Fruit fly (Drosophila melanogaster): Measurements from ENCODE around the gene Lk.

The Lk gene

dm6 chr3L:14536042-14536684 is 24.4 kb downstream of the Lk start, which contains the start of the genes bbg and CG43246 (continued):
- TF ChIP-seq chif (GFP tag; optimal IDR thresholded peaks at IDR 0.05), result no peak
- no peak for TF ChIP-seq CG3065 (GFP tag; optimal IDR thresholded peaks at IDR 0.05)
- TF ChIP-seq CG12769 (tag; optimal IDR thresholded peaks at IDR 0.05), result peak; percentile 50
- TF ChIP-seq lab (GFP tag; optimal IDR thresholded peaks at IDR 0.05), result peak; percentile 11
- TF ChIP-seq CG14860 (GFP tag; IDR thresholded peaks at IDR 0.05; ENCODE audit: partially characterized antibody), result no peak
- TF ChIP-seq kni (GFP tag; optimal IDR thresholded peaks at IDR 0.05), result peak; percentile 19
- TF ChIP-seq CG34376 (GFP tag; optimal IDR thresholded peaks at IDR 0.05), result peak; percentile 7
- TF ChIP-seq sr (GFP tag; IDR thresholded peaks at IDR 0.05), result no peak
- no peak for TF ChIP-seq wdn (GFP tag; IDR thresholded peaks at IDR 0.05)
- TF ChIP-seq chn (GFP tag; optimal IDR thresholded peaks at IDR 0.05), result no peak
- TF ChIP-seq Sox100B (GFP tag; optimal IDR thresholded peaks at IDR 0.05), result no peak
- no peak for TF ChIP-seq Usf (GFP tag; optimal IDR thresholded peaks at IDR 0.05)
- no peak for TF ChIP-seq eve (GFP tag; optimal IDR thresholded peaks at IDR 0.05)
- TF ChIP-seq mld (GFP tag; IDR thresholded peaks at IDR 0.05; ENCODE audit: partially characterized antibody), result no peak
- TF ChIP-seq H15 (GFP tag; IDR thresholded peaks at IDR 0.05), result no peak
- no peak for TF ChIP-seq pros (GFP tag; optimal IDR thresholded peaks at IDR 0.05)
- no peak for TF ChIP-seq CG14050 (GFP tag; IDR thresholded peaks at IDR 0.05)
- peak; percentile 16 for TF ChIP-seq CG15514 (GFP tag; optimal IDR thresholded peaks at IDR 0.05)
- TF ChIP-seq CG4707 (GFP tag; optimal IDR thresholded peaks at IDR 0.05), result no peak
- no peak for TF ChIP-seq CG1647 (GFP tag; optimal IDR thresholded peaks at IDR 0.05)
- TF ChIP-seq D19A (tag; optimal IDR thresholded peaks at IDR 0.05), result no peak
- peak; percentile 57 for TF ChIP-seq Med (GFP tag)
- no peak for TF ChIP-seq Chrac-16 (GFP tag; optimal IDR thresholded peaks at IDR 0.05)
- no peak for TF ChIP-seq CG9437 (GFP tag; optimal IDR thresholded peaks at IDR 0.05)
- TF ChIP-seq ato (GFP tag; IDR thresholded peaks at IDR 0.05; ENCODE audit: partially characterized antibody), result peak; percentile 40; the same call in 1 of the 2 replicates
- no peak for TF ChIP-seq Xrp1 (GFP tag; IDR thresholded peaks at IDR 0.05)
- no peak for TF ChIP-seq vnd (GFP tag; IDR thresholded peaks at IDR 0.05; ENCODE audit: partially characterized antibody)
- TF ChIP-seq CG7963 (GFP tag; IDR thresholded peaks at IDR 0.05; ENCODE audit: partially characterized antibody), result peak; percentile 35; the same call in 1 of the 3 replicates
- no peak for TF ChIP-seq hkb (optimal IDR thresholded peaks at IDR 0.05)
- peak; percentile 37; the same call in 1 of the 2 replicates for TF ChIP-seq hkb (GFP tag; IDR thresholded peaks at IDR 0.05)
- TF ChIP-seq Adf1 (GFP tag; IDR thresholded peaks at IDR 0.05), result no peak
- TF ChIP-seq odd (GFP tag; optimal IDR thresholded peaks at IDR 0.05), result no peak
- peak; percentile 100 for TF ChIP-seq CG13894 (tag; optimal IDR thresholded peaks at IDR 0.05)
- no peak for TF ChIP-seq Asciz (GFP tag; optimal IDR thresholded peaks at IDR 0.05)
- TF ChIP-seq knrl (GFP tag; IDR thresholded peaks at IDR 0.05; ENCODE audit: partially characterized antibody), result no peak
- no peak for TF ChIP-seq CG9817 (tag; optimal IDR thresholded peaks at IDR 0.05)
- no peak for TF ChIP-seq CG33213 (GFP tag; optimal IDR thresholded peaks at IDR 0.05)
- TF ChIP-seq dpn (GFP tag; optimal IDR thresholded peaks at IDR 0.05), result no peak
- TF ChIP-seq chinmo (GFP tag; IDR thresholded peaks at IDR 0.05; ENCODE audit: partially characterized antibody), result peak; percentile 72; the same call in 1 of the 4 replicates
- TF ChIP-seq CG1024 (GFP tag; IDR thresholded peaks at IDR 0.05), result no peak
- no peak for TF ChIP-seq CG33557 (GFP tag; optimal IDR thresholded peaks at IDR 0.05)
- peak; percentile 39 for TF ChIP-seq Vsx1 (GFP tag; optimal IDR thresholded peaks at IDR 0.05)
- no peak for TF ChIP-seq Blimp-1 (GFP tag; optimal IDR thresholded peaks at IDR 0.05)
- no peak for TF ChIP-seq CG4854 (GFP tag; optimal IDR thresholded peaks at IDR 0.05)
- no peak for TF ChIP-seq stwl (tag; optimal IDR thresholded peaks at IDR 0.05)
- TF ChIP-seq CG15479 (GFP tag; optimal IDR thresholded peaks at IDR 0.05), result no peak
- TF ChIP-seq so (GFP tag; IDR thresholded peaks at IDR 0.05), result no peak
- TF ChIP-seq CG7556 (GFP tag; optimal IDR thresholded peaks at IDR 0.05), result no peak
- no peak for TF ChIP-seq croc (GFP tag; conservative IDR thresholded peaks at IDR 0.05)
